Worm (Caenorhabditis elegans) whole organism, L1 larva: ENCODE results near the gene cyp-13A8.

Experiments used
- C04F5.9 ChIP-seq: sonication (generic microtip); optimal IDR thresholded peaks from 2 replicates; lab custom pipeline; 2016; ENCODE audit warnings: missing genetic modification characterization, missing compliant biosample characterization
- C16A3.4 ChIP-seq: fragments of 150-350 bp; optimal IDR thresholded peaks from 2 replicates; lab custom pipeline; 2014; ENCODE audit warnings: missing biosample characterization, missing genetic modification characterization
- C34B4.2 ChIP-seq: sonication (generic microtip); optimal IDR thresholded peaks from 2 replicates; lab custom pipeline; 2017; ENCODE audit warnings: mild to moderate bottlenecking, missing genetic modification characterization, missing compliant biosample characterization
- Y116A8C.19 ChIP-seq: sonication (generic microtip); optimal IDR thresholded peaks from 2 replicates; lab custom pipeline; 2016; ENCODE audit warnings: missing compliant biosample characterization, missing genetic modification characterization, borderline replicate concordance
- alr-1 ChIP-seq: fragments of 200-800 bp; sonication (Bioruptor generic); optimal IDR thresholded peaks from 2 replicates; lab custom pipeline; 2018; ENCODE audit warnings: borderline replicate concordance, mild to moderate bottlenecking, missing genetic modification characterization, missing compliant biosample characterization
- blmp-1 ChIP-seq: fragments of 150-350 bp; optimal IDR thresholded peaks from 2 replicates; lab custom pipeline; 2014; ENCODE audit warnings: missing biosample characterization, missing genetic modification characterization
- ceh-82 ChIP-seq, 3 experiments: fragments of 150-350 bp in 1 of 3; sonication (generic microtip) in 2 of 3; optimal IDR thresholded peaks; 2 replicates each; lab custom pipeline; 2014 to 2017; ENCODE audit warnings: missing biosample characterization in 3 of 3, missing genetic modification characterization in 3 of 3
- ceh-88 ChIP-seq: fragments of 200-800 bp; sonication (Bioruptor generic); IDR thresholded peaks from 2 replicates; pipeline ENCODE4 v1.3.6; 2022; ENCODE audit warnings: missing genetic modification characterization, missing compliant biosample characterization
- ceh-90 ChIP-seq: sonication (generic microtip); optimal IDR thresholded peaks from 2 replicates; lab custom pipeline; 2016; ENCODE audit warnings: missing genetic modification characterization, missing compliant biosample characterization
- ces-1 ChIP-seq: fragments of 150-350 bp; optimal IDR thresholded peaks from 2 replicates; lab custom pipeline; 2014; ENCODE audit warnings: missing biosample characterization, missing genetic modification reagents, missing genetic modification characterization
- dpl-1 ChIP-seq, 3 experiments: fragments of 150-350 bp in 2 of 3; sonication (generic microtip) in 1 of 3; optimal IDR thresholded peaks; 2 replicates each; lab custom pipeline; 2014 to 2017; ENCODE audit warnings: missing biosample characterization in 3 of 3, missing genetic modification characterization in 3 of 3, missing genetic modification reagents in 3 of 3
- efl-1 ChIP-seq, 4 experiments: fragments of 150-350 bp; optimal IDR thresholded peaks in 3 of 4; peaks in 1 of 4; 1 replicate in 1 of 4; 2 replicates in 3 of 4; lab custom pipeline; 2014; ENCODE audit warnings: missing biosample characterization in 2 of 4, missing genetic modification characterization in 2 of 4, missing genetic modification reagents in 2 of 4
- efl-3 ChIP-seq: fragments of 200-800 bp; sonication (Bioruptor generic); optimal IDR thresholded peaks from 2 replicates; lab custom pipeline; 2018; ENCODE audit warnings: mild to moderate bottlenecking, missing genetic modification characterization, missing compliant biosample characterization
- egl-27 ChIP-seq, 2 experiments: fragments of 150-350 bp in 1 of 2; sonication (generic microtip); optimal IDR thresholded peaks; 3 replicates each; lab custom pipeline; 2017 to 2018; ENCODE audit warnings: missing biosample characterization in 2 of 2, missing genetic modification characterization in 2 of 2, missing genetic modification reagents in 2 of 2
- elt-2 ChIP-seq: sonication (generic microtip); optimal IDR thresholded peaks from 2 replicates; lab custom pipeline; 2016; ENCODE audit warnings: missing genetic modification characterization, mild to moderate bottlenecking, inconsistent platforms, missing compliant biosample characterization, missing genetic modification reagents
- elt-3 ChIP-seq, 6 experiments: fragments of 150-350 bp in 1 of 6; sonication (generic microtip); optimal IDR thresholded peaks; 2 replicates each; lab custom pipeline; 2017 to 2018; ENCODE audit warnings: missing biosample characterization in 6 of 6, missing genetic modification characterization in 6 of 6, inconsistent platforms in 1 of 6
- ets-5 ChIP-seq: fragments of 200-800 bp; sonication (Bioruptor generic); IDR thresholded peaks from 2 replicates; pipeline ENCODE4 v1.3.6; 2022; ENCODE audit warnings: missing genetic modification characterization, missing compliant biosample characterization
- fkh-4 ChIP-seq: sonication (generic microtip); optimal IDR thresholded peaks from 2 replicates; lab custom pipeline; 2016; ENCODE audit warnings: missing compliant biosample characterization, missing genetic modification characterization, borderline replicate concordance
- fkh-8 ChIP-seq: sonication (generic microtip); optimal IDR thresholded peaks from 2 replicates; lab custom pipeline; 2016; ENCODE audit warnings: mild to moderate bottlenecking, missing genetic modification characterization, missing compliant biosample characterization
- hlh-4 ChIP-seq: sonication (generic microtip); optimal IDR thresholded peaks from 2 replicates; lab custom pipeline; 2016; ENCODE audit warnings: mild to moderate bottlenecking, missing genetic modification characterization, missing compliant biosample characterization
- isw-1 ChIP-seq: fragments of 200-800 bp; sonication (Bioruptor generic); IDR thresholded peaks from 2 replicates; pipeline ENCODE4 v1.3.6; 2022; ENCODE audit warnings: missing genetic modification characterization, missing compliant biosample characterization
- lin-14 ChIP-seq: fragments of 200-800 bp; sonication (Bioruptor generic); optimal IDR thresholded peaks from 2 replicates; lab custom pipeline; 2018; ENCODE audit warnings: mild to moderate bottlenecking, missing genetic modification characterization, moderate library complexity, missing compliant biosample characterization
- lin-15B ChIP-seq: fragments of 150-350 bp; sonication (generic microtip); optimal IDR thresholded peaks from 3 replicates; lab custom pipeline; 2014; ENCODE audit warnings: missing biosample characterization, missing genetic modification characterization
- lin-35 ChIP-seq, 2 experiments: fragments of 150-350 bp; optimal IDR thresholded peaks; 2 replicates each; lab custom pipeline; 2014; ENCODE audit warnings: missing biosample characterization in 2 of 2, missing genetic modification characterization in 2 of 2, missing genetic modification reagents in 2 of 2
- lsy-2 ChIP-seq, 2 experiments: fragments of 150-350 bp; optimal IDR thresholded peaks; 2 replicates each; lab custom pipeline; 2014; ENCODE audit warnings: missing biosample characterization in 2 of 2, missing genetic modification characterization in 2 of 2
- mab-9 ChIP-seq: fragments of 200-800 bp; sonication (Bioruptor generic); IDR thresholded peaks from 2 replicates; pipeline ENCODE4 v1.3.6; 2022; ENCODE audit warnings: missing genetic modification reagents, missing genetic modification characterization, missing compliant biosample characterization
- mdl-1 ChIP-seq, 2 experiments: fragments of 150-350 bp; optimal IDR thresholded peaks; 2 replicates each; lab custom pipeline; 2014 to 2017; ENCODE audit warnings: missing biosample characterization in 2 of 2, missing genetic modification characterization in 2 of 2, inconsistent platforms in 1 of 2
- nhr-11 ChIP-seq: fragments of 150-350 bp; optimal IDR thresholded peaks from 2 replicates; lab custom pipeline; 2014; ENCODE audit warnings: missing biosample characterization, missing genetic modification characterization
- nhr-20 ChIP-seq: sonication (generic microtip); optimal IDR thresholded peaks from 2 replicates; lab custom pipeline; 2016; ENCODE audit warnings: mild to moderate bottlenecking, missing genetic modification characterization, missing compliant biosample characterization
- nhr-237 ChIP-seq: fragments of 150-350 bp; optimal IDR thresholded peaks from 2 replicates; lab custom pipeline; 2014; ENCODE audit warnings: missing biosample characterization, missing genetic modification characterization
- nhr-71 ChIP-seq: sonication (generic microtip); optimal IDR thresholded peaks from 2 replicates; lab custom pipeline; 2016; ENCODE audit warnings: mild to moderate bottlenecking, missing genetic modification characterization, moderate library complexity, missing compliant biosample characterization
- nhr-76 ChIP-seq: sonication (generic microtip); optimal IDR thresholded peaks from 2 replicates; lab custom pipeline; 2017; ENCODE audit warnings: missing biosample characterization, missing genetic modification characterization
- nhr-85 ChIP-seq: sonication (generic microtip); peaks from one replicate; lab custom pipeline; 2016; ENCODE audit warnings: missing genetic modification characterization, inconsistent platforms, missing compliant biosample characterization
- nhr-90 ChIP-seq: sonication (generic microtip); optimal IDR thresholded peaks from 2 replicates; lab custom pipeline; 2016; ENCODE audit warnings: mild to moderate bottlenecking, missing genetic modification characterization, missing compliant biosample characterization; ENCODE audit not compliant: poor library complexity
- pqm-1 ChIP-seq: sonication (generic microtip); optimal IDR thresholded peaks from 3 replicates; lab custom pipeline; 2017; ENCODE audit warnings: missing biosample characterization, missing genetic modification characterization
- rnt-1 ChIP-seq: sonication (generic microtip); optimal IDR thresholded peaks from 2 replicates; lab custom pipeline; 2016; ENCODE audit warnings: mild to moderate bottlenecking, missing genetic modification characterization, moderate library complexity, missing compliant biosample characterization
- skn-1 ChIP-seq: fragments of 150-350 bp; optimal IDR thresholded peaks from 2 replicates; lab custom pipeline; 2014; ENCODE audit warnings: missing biosample characterization, missing genetic modification characterization
- snpc-4 ChIP-seq: fragments of 150-350 bp; optimal IDR thresholded peaks from 2 replicates; lab custom pipeline; 2014; ENCODE audit warnings: missing biosample characterization, missing genetic modification characterization
- snu-23 ChIP-seq: sonication (generic microtip); optimal IDR thresholded peaks from 2 replicates; lab custom pipeline; 2016; ENCODE audit warnings: missing genetic modification characterization, missing compliant biosample characterization
- tlp-1 ChIP-seq: fragments of 150-350 bp; optimal IDR thresholded peaks from 2 replicates; lab custom pipeline; 2014; ENCODE audit warnings: missing biosample characterization, missing genetic modification characterization
- unc-130 ChIP-seq: fragments of 150-350 bp; optimal IDR thresholded peaks from 2 replicates; lab custom pipeline; 2017; ENCODE audit warnings: missing biosample characterization, missing genetic modification characterization, inconsistent platforms
- unc-30 ChIP-seq: sonication (generic microtip); optimal IDR thresholded peaks from 2 replicates; lab custom pipeline; 2017; ENCODE audit warnings: missing biosample characterization, missing genetic modification characterization
- unc-62 ChIP-seq: fragments of 150-350 bp; optimal IDR thresholded peaks from 2 replicates; lab custom pipeline; 2014; ENCODE audit warnings: missing biosample characterization, missing genetic modification reagents, missing genetic modification characterization
- vab-15 ChIP-seq: sonication (generic microtip); optimal IDR thresholded peaks from 2 replicates; lab custom pipeline; 2017; ENCODE audit warnings: missing genotype, mild to moderate bottlenecking, missing genetic modification characterization, missing compliant biosample characterization
- xbp-1 ChIP-seq: sonication (generic microtip); optimal IDR thresholded peaks from 2 replicates; lab custom pipeline; 2016; ENCODE audit warnings: missing genetic modification characterization, missing compliant biosample characterization
- zag-1 ChIP-seq: fragments of 150-350 bp; optimal IDR thresholded peaks from 2 replicates; lab custom pipeline; 2014; ENCODE audit warnings: missing biosample characterization, missing genetic modification characterization

Gene cyp-13A8

ce11 chrII:9807519-9807972 is at the start of gene cyp-13A8:
Gene cyp-13A8, minus strand, starts transcription at chrII:9807569.
- TF ChIP-seq nhr-71: peak; percentile 31
- TF ChIP-seq tlp-1 (tag; lab: Kevin White, UChicago): no peak
- no peak for TF ChIP-seq nhr-76 (tag; lab: Kevin White, UChicago)
- no peak for TF ChIP-seq hlh-4 (tag; lab: Kevin White, UChicago)
- no peak for TF ChIP-seq lsy-2 (tag; optimal IDR thresholded peaks at IDR 0.05; lab: Kevin White, UChicago)
- TF ChIP-seq C16A3.4 (tag; lab: Kevin White, UChicago): no peak
- TF ChIP-seq vab-15 (tag; lab: Kevin White, UChicago): no peak
- peak in 1 of 2 experiments; percentile 39 for TF ChIP-seq lin-35 (GFP tag; optimal IDR thresholded peaks at IDR 0.05; lab: Kevin White, UChicago)
- TF ChIP-seq Y116A8C.19 (tag; lab: Kevin White, UChicago): no peak
- TF ChIP-seq egl-27 (tag; optimal IDR thresholded peaks at IDR 0.05; lab: Kevin White, UChicago): no peak
- TF ChIP-seq xbp-1 (tag; lab: Kevin White, UChicago): no peak
- no peak for TF ChIP-seq rnt-1 (tag; lab: Kevin White, UChicago)
- TF ChIP-seq ceh-88 (GFP tag; lab: Robert Waterston, UW): no peak
- TF ChIP-seq isw-1: no peak
- TF ChIP-seq lin-15B (tag; lab: Kevin White, UChicago): no peak
- TF ChIP-seq ets-5: no peak
- TF ChIP-seq ces-1 (GFP tag; lab: Kevin White, UChicago): no peak
- peak; percentile 32 for TF ChIP-seq blmp-1 (tag; lab: Kevin White, UChicago)
- TF ChIP-seq pqm-1: no peak
- peak; percentile 66 for TF ChIP-seq elt-2 (tag; lab: Kevin White, UChicago)
- TF ChIP-seq snu-23 (GFP tag; lab: Kevin White, UChicago): peak; percentile 23
- no peak for TF ChIP-seq snpc-4
- TF ChIP-seq efl-3 (GFP tag; lab: Kevin White, UChicago): no peak
- TF ChIP-seq ceh-82 (tag; optimal IDR thresholded peaks at IDR 0.05; lab: Kevin White, UChicago): no peak
- TF ChIP-seq unc-30 (tag; lab: Kevin White, UChicago): no peak
- TF ChIP-seq dpl-1 (GFP tag; optimal IDR thresholded peaks at IDR 0.05; lab: Kevin White, UChicago): no peak
- TF ChIP-seq nhr-11 (tag; lab: Kevin White, UChicago): no peak
- no peak for TF ChIP-seq zag-1 (tag; lab: Kevin White, UChicago)
- peak; percentile 63 for TF ChIP-seq lin-14 (GFP tag; lab: Kevin White, UChicago)
- no peak for TF ChIP-seq ceh-90 (tag; lab: Kevin White, UChicago)
- TF ChIP-seq mab-9 (GFP tag; lab: Robert Waterston, UW): no peak
- no peak for TF ChIP-seq mdl-1 (tag; optimal IDR thresholded peaks at IDR 0.05; lab: Kevin White, UChicago)
- no peak for TF ChIP-seq C04F5.9
- no peak for TF ChIP-seq C34B4.2
- TF ChIP-seq fkh-4 (tag; lab: Kevin White, UChicago): no peak
- TF ChIP-seq elt-3 (tag; optimal IDR thresholded peaks at IDR 0.05; lab: Kevin White, UChicago): peak in 1 of 6 experiments; percentile 43
- TF ChIP-seq efl-1 (optimal IDR thresholded peaks at IDR 0.05; lab: Kevin White, UChicago): no peak
- peak in 1 of 2 experiments; percentile 91 for TF ChIP-seq efl-1 (GFP tag; optimal IDR thresholded peaks at IDR 0.05 in 1 of 2; lab: Kevin White, UChicago)
- no peak for TF ChIP-seq nhr-237 (tag; lab: Kevin White, UChicago)
- no peak for TF ChIP-seq fkh-8 (tag; lab: Kevin White, UChicago)
- no peak for TF ChIP-seq unc-62 (GFP tag; lab: Kevin White, UChicago)
- peak; percentile 60 for TF ChIP-seq nhr-85
- peak; percentile 93 for TF ChIP-seq nhr-20 (tag; lab: Kevin White, UChicago)

- TF ChIP-seq alr-1 (tag; lab: Kevin White, UChicago) (no peak), nhr-76 (tag; lab: Kevin White, UChicago) (no peak), egl-27 (tag; optimal IDR thresholded peaks at IDR 0.05; lab: Kevin White, UChicago) (no peak), skn-1 (no peak), nhr-90 (no peak), unc-130 (tag; lab: Kevin White, UChicago) (no peak)
Measured at ce11 chrII:9855620-9856019, 48.3 kb upstream of the cyp-13A8 start, which contains the start of gene chil-4. Gene chil-4, minus strand, starts transcription at chrII:9855720.
